Fruit fly (Drosophila melanogaster) whole organism, pupa: ENCODE measurements around the gene CG11726.

Source experiments
- CG32121 ChIP-seq: fragments of 200-800 bp; sonication (Bioruptor generic); IDR thresholded peaks from 2 replicates; pipeline ENCODE4 v1.3.6; 2022; ENCODE audit warnings: missing biosample characterization, missing genetic modification characterization
- CG8159 ChIP-seq: fragments of 200-800 bp; sonication (Bioruptor generic); optimal IDR thresholded peaks from 3 replicates; lab custom pipeline; 2018; ENCODE audit warnings: missing biosample characterization, mild to moderate bottlenecking, missing genetic modification characterization, moderate library complexity
- CG8301 ChIP-seq: fragments of 200-800 bp; sonication (Bioruptor generic); optimal IDR thresholded peaks from 2 replicates; lab custom pipeline; 2018; ENCODE audit warnings: missing biosample characterization, mild to moderate bottlenecking, missing genetic modification characterization
- EcR ChIP-seq: fragments of 200-800 bp; sonication (Bioruptor generic); optimal IDR thresholded peaks from 3 replicates; lab custom pipeline; 2019; ENCODE audit warnings: missing biosample characterization, missing genetic modification characterization, mild to moderate bottlenecking, moderate library complexity, missing genetic modification reagents
- Pif1B ChIP-seq: fragments of 200-800 bp; sonication (Bioruptor generic); optimal IDR thresholded peaks from 3 replicates; lab custom pipeline; 2016; ENCODE audit warnings: missing biosample characterization, missing genetic modification characterization
- gl ChIP-seq: fragments of 200-800 bp; sonication (Bioruptor generic); optimal IDR thresholded peaks from 2 replicates; lab custom pipeline; 2018; ENCODE audit warnings: missing biosample characterization, mild to moderate bottlenecking, missing genetic modification characterization
- rn ChIP-seq: fragments of 200-800 bp; sonication (Bioruptor generic); IDR thresholded peaks from 2 replicates; pipeline ENCODE4 v1.3.6; 2022; ENCODE audit warnings: missing biosample characterization, missing genetic modification characterization

DNA sequence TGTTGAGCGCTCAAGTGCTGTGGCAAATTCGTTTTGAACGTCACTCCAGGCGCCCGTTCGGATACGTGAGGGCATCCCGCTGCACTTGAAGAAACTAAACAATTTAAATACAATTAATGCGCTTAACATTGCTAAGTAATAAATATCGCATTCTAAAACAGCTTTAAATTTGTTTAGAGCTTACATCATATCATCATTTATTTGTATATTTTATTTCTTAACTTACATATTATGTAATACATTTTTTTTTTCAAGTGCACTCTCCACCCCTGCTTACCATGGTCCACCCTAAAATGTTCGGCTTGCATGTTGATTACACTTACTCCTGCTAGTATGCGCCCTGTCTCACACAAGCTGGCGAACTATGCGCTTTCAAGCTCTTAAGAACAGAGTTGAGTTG, 20.9 kb downstream of the CG11726 start:
- peak; percentile 34 for TF ChIP-seq CG8301 (tag; lab: Kevin White, UChicago)
- peak; percentile 24 for TF ChIP-seq Pif1B (GFP tag; lab: Kevin White, UChicago)
- peak; percentile 53; the same call in 1 of the 2 replicates for TF ChIP-seq CG32121 (GFP tag; lab: Robert Waterston, UW)
- TF ChIP-seq EcR = no peak
- no peak for TF ChIP-seq rn (GFP tag; lab: Robert Waterston, UW)
- peak; percentile 14 for TF ChIP-seq gl (tag; lab: Kevin White, UChicago)
- peak; percentile 96 for TF ChIP-seq CG8159 (tag; lab: Kevin White, UChicago)
